Fruit fly (Drosophila melanogaster) whole organism: ENCODE data around the gene CG13309.

ENCODE experiments used
- CG8478 ChIP-seq: fragments of >200 bp; optimal IDR thresholded peaks from 2 replicates; lab custom pipeline; 2018; ENCODE audit warnings: inconsistent platforms
- Dll ChIP-seq: fragments of >200 bp; optimal IDR thresholded peaks from 2 replicates; lab custom pipeline; 2017
- EcR ChIP-seq, 2 experiments: fragments of >200 bp; optimal IDR thresholded peaks; 2 replicates each; lab custom pipeline; 2017; ENCODE audit warnings: missing biosample characterization in 2 of 2, missing genetic modification characterization in 2 of 2, missing genetic modification reagents in 2 of 2
- pan ChIP-seq: fragments of >200 bp; optimal IDR thresholded peaks from 2 replicates; lab custom pipeline; 2017
- psq ChIP-seq: fragments of >200 bp; optimal IDR thresholded peaks from 2 replicates; lab custom pipeline; 2017
- usp ChIP-seq: fragments of >200 bp; optimal IDR thresholded peaks from 2 replicates; lab custom pipeline; 2017; ENCODE audit warnings: missing biosample characterization, missing genetic modification characterization, mixed read lengths

The CG13309 gene

DNA sequence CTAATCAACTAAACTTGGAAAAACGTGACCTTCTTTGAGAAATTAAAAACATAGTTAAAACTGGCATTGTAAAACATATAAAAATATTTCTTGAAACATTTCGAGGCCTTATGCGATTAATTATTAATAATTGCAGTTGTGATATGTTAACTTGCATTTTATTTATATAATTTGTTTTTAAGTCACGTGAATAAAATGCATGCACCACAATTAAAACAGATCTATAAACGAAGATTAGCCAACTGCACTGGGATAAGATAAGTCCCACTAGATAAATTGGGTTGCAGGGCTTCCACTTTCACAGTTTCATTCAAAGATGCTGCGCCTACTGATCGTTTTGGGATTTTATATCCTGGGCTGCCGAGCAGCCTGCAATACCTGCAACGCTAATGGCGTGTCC is at the start of gene CG13309:
CG13309 (plus strand) TSS at position 301 of the 400 bp plus-strand sequence.
- TF ChIP-seq EcR (GFP tag; optimal IDR thresholded peaks at IDR 0.05; lab: Kevin White, UChicago) (no peak), pan (no peak), psq (no peak), CG8478 (no peak), usp (no peak), Dll (no peak)

DNA sequence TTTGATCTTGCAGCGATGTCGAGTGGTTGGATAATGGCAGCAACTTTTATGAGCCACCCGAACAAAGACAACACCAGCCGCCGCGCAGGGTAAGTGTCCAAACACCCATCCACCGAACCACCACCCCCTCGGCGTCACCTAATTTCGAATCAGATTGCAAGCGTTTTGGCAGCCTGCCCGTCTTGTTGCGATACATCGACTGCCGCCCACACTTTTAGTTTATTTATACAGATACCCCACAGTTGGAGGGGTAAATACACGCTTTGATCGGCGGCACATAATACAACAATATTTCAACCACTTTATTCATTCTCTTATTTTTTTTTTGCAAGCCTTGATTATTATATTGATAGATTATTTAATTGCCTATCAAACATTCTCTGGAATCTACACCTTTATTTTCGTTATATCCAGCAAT is 47.1 kb upstream of the CG13309 start:
- TF ChIP-seq EcR (GFP tag; optimal IDR thresholded peaks at IDR 0.05; lab: Kevin White, UChicago) (no peak), Dll (no peak), psq (no peak), usp (no peak), pan (no peak), CG8478 (no peak)

DNA sequence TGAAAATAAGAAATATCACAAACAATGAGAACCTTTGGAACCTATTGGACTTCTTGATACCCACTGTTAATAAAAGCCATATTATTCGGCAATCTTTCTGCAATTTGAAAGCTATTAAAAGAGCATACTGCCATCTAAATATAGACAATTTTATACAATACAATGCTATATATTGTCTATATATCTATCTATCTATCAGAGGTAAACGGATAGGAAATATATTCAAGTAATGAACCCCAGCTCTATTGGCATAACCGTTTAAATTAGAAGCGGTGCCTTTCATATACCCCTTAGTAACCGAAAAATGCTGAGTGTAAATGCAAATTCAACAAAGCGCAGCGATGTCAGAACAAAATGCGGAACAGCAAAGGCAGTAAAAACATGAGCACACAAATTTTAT is 46.4 kb upstream of the CG13309 start:
- TF ChIP-seq pan (peak; percentile 94), CG8478 (no peak)

DNA sequence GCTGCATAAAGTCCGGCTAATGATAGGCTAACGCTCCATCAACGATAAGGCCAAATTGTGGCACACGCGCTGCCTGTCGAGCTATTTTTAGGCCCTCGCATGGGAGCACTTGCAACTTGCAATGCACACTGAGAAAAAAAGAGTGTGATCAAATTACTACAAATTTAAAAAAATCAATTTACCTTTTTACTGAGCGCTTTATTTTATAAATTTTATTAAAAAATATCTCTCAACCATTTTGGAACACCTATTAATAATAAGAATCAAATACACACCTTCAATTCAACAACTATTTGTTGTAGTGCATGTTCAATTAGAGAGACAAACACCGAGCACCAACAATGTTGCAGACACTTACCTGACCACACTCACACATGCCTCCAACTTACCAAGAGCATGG is 44.7 kb upstream of the CG13309 start:
- TF ChIP-seq EcR (GFP tag; optimal IDR thresholded peaks at IDR 0.05; lab: Kevin White, UChicago) (no peak), Dll (no peak), psq (no peak), pan (no peak), usp (no peak), CG8478 (no peak)

DNA sequence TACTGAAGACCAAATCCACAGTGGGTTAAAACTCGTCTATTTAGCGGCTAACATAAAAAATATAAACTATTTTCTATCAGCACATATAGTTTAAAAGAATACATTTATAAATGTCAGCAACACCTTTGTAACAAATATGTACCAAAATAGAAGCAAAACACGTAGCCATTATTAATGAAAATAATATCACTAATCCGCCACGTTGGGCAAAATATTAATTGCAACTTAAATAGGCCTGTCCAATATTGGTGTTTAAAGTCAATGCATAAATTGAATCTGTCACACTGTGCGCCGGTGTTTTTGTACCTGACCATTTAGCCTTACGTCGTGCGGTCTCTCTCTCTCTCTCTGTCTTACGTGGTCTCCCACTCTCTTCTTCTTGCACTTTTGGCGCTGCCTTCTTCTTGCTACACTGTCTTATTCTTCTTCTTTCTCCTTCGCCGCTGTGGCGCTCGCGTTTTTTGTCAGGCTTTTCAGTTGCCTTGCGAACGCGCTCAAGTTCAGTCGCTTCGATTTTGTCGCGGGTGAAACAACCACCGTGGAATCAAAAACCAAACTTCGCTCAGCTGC is 44.1 kb upstream of the CG13309 start:
- no peak for TF ChIP-seq CG8478
- TF ChIP-seq Dll: peak; percentile 3

DNA sequence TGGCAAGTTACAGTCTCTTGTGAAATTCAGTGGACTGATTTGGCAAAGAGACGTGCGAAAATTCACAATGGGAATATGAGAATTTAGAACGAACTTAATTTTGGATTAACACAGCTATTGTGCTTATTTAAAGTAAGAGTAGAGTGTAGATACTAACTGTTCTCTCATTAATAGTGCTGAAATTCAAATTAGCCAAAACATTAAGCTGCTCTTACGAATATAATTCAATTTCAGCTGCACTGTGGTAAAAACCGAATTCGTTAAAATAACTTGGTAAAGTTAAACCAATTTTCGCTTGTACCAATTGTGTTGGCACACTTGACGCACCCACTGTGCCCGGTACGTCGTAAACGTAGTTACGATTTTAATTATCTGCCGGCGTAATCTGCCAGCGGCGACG is 42.3 kb upstream of the CG13309 start:
- no peak for TF ChIP-seq usp

DNA sequence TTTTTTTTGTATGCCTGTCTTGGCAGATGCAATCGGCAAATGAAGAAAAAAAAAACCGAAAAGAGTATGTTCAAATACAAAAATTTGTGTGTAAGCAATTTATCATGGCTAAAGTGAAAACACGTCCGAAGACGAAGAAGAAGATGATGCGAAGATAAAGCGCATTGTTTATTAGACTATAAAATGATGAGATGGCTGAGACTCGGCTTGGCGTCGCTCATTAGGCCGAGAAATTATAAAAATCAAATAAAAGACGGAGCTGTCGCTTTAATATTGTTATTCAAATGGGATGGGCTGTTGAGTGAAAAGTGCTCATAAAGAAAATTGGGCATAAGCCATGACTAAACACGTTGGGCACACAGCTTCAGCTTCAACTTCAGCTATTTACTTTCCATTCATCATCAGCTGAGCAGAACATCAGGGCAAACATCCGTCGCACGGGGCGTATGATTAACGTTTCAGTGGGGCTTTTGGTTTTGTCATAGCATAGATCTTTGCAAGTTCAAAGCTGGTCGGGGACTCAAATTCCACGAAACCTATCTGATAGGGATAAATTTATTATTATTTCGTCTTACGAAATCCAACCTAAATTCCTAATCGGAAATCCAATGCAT is 39.5 kb upstream of the CG13309 start:
- no peak for TF ChIP-seq EcR (GFP tag; optimal IDR thresholded peaks at IDR 0.05; lab: Kevin White, UChicago)
- no peak for TF ChIP-seq CG8478
- no peak for TF ChIP-seq psq
- TF ChIP-seq Dll: no peak
- no peak for TF ChIP-seq pan
- no peak for TF ChIP-seq usp

DNA sequence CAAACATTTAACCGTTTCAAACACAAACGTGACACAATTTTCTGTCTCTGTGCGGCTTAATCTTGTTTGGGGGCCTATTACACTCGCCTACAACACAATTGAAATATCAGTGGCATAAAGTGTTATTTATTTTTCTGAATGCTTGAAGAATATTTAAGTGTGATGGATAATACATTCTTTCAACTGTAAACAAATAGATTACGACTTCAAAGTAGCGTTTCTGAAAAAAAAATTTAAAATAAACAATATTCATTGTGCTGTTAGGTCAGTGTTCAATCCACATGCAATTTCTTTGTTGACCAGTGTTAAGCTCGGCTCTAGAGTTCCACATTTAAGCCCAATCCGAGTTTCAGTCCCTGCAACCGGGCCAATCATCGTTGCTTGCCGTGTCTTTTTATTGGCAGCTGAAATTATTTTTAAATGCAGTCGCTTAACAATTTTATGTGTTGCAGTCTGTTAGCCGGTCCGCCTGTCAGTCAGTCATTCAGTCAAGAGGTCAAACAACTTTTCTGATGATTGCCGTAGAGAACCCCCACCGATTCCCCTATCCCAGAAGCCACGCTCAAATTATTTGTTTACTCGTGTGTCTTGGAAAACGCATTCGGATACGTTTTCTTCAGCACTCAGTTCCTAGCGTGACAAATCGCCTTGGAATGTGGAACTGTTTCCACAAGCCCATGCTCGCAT is 37.1 kb upstream of the CG13309 start:
- TF ChIP-seq usp: no peak
- TF ChIP-seq psq: no peak
- TF ChIP-seq pan: no peak
- no peak for TF ChIP-seq CG8478
- no peak for TF ChIP-seq EcR (GFP tag; optimal IDR thresholded peaks at IDR 0.05; lab: Kevin White, UChicago)
- no peak for TF ChIP-seq Dll

DNA sequence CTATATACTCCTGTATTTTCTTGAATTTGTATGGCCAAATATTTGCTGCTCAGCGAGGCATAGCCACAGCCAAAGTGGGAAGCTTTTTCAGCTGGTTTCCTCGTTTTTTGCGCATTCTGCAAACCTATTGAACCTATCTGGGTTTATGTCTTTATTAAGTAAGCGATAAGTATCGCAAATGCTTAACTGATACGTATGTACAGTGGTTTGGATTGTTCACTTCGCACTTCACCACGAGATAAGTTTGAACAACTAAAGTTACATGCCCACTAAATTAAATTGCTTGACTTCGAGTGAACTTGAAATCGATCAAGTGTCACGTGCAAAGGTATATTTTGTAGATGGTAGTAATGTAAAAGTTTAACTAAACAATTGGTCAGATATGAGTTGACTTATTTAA is 36.5 kb upstream of the CG13309 start:
- no peak for TF ChIP-seq psq
- no peak for TF ChIP-seq usp
- no peak for TF ChIP-seq Dll
- no peak for TF ChIP-seq CG8478

DNA sequence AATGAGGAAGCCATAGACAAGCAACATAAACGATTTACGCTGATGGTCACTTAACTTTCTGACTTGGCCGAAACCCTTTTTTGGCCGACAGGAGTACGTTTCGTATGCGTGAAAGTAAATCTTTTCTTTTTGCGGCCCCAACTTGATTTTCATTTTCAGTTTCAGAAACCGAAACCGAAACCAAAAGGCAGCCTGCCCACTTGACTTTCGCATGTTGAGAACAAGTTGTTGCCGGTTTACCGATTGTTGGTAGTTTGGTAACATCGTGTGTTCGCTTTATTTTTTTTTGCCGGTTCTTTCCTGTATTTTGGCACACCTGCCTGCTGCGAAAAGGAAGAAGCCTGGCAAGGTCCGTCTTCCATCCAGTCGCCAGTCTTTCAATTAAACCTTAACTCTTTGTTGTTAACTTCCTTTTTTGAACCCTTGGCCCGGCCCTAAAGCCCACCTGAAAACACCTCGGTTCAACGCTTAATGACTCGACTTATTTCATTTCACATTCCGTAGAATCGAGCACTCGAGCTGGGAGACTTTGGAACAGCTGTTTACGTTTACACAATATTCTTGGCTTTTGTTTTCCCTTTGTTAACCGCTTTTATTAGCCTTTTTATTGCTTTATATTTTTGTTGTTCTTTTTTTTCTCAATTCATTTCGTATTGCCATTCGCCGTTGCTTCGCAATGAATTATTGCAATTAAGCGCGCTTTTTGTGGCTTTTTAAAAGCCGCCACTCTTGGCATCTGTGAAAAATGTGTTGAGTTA is 35.0 kb upstream of the CG13309 start:
- TF ChIP-seq pan (no peak), EcR (GFP tag; optimal IDR thresholded peaks at IDR 0.05; lab: Kevin White, UChicago) (no peak), CG8478 (no peak), Dll (no peak), psq (no peak), usp (no peak)

DNA sequence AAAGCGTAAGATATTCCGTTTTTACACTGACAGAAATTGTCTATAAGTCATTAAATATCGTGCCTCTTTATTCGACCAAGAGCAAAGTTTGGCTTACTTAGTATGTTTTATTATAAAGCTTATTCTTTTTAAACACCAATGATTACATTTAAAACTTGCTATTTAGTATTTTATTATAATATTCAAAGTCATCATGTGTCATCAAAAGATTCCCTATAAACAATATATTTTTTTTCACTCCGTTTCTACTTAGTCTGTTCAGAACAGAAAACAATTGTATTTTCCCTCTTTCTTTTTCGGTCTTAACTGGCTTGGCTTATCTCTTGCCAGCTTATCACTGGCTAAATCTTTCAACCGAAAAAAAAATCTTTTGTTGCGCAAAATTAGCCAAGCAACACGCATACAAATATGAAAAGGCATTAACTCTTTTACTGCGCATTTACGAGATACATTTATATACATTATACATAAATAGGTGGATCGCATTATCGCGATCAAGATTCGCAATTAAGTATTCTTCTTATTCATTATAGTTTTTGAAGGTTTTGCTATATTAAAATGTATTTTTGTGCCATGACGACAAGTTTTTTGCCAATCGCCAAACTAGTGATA is 32.8 kb upstream of the CG13309 start:
- TF ChIP-seq psq (no peak), pan (no peak), EcR (GFP tag; optimal IDR thresholded peaks at IDR 0.05; lab: Kevin White, UChicago) (no peak), usp (no peak), Dll (no peak), CG8478 (no peak)

DNA sequence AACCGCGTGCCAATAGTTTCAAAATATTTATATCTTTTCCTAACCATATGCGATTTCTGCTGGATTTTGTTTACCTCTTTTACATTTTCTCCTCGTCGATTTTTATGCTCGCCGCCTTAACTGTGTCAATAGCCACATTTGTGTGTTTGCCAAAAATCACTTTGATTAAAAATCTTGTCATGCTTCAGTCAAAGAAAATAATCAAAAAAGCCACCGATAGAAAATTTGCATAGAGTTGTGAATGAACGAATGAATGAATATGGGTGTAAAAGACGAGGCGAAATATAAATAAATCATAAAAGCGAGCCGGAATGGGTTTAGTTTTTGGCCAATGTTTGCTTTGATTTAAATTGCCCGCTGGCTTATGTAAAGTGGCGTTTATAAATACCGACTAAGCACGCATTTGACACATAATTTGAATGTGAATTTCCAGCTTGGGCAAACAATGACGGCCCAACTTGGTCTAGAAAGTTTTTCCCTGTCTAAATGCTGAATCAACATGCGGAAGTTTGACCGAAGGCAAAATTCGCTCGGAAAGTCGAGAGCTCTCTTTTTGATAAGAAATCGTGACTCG is 29.4 kb upstream of the CG13309 start:
- TF ChIP-seq EcR (GFP tag; optimal IDR thresholded peaks at IDR 0.05; lab: Kevin White, UChicago) (no peak), Dll (no peak), pan (no peak), usp (no peak), CG8478 (no peak), psq (no peak)

DNA sequence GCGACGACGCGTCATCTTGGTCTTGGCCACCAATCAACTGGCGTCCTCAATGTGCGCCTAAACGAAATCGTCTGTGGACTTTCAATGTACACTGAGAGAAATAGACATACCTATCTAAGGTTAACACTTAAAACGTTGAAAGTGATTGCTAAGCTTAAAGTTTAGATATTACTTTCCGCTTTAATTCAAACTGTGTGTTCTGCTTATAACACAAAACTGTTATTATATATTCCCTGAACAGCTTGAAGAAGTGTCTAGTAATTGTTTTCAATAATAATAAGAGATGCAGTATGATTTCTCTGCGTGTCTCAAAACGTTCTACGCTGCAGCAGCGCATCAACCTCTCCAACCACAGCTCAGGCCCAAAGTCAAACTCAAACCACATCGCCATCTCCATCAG is 28.2 kb upstream of the CG13309 start:
- TF ChIP-seq Dll: no peak
- no peak for TF ChIP-seq EcR (GFP tag; optimal IDR thresholded peaks at IDR 0.05; lab: Kevin White, UChicago)
- TF ChIP-seq usp: no peak
- no peak for TF ChIP-seq CG8478
- TF ChIP-seq pan: no peak
- no peak for TF ChIP-seq psq
